Fruit fly (Drosophila melanogaster) whole organism, adult: ENCODE data around the gene CG16710.
A peak's percentile ranks its signal among the peaks of the same experiment; 100 is the strongest.

Experiments
- CG11617 ChIP-seq: fragments of 200-800 bp; sonication (Bioruptor generic); optimal IDR thresholded peaks from 2 replicates; lab custom pipeline; 2017; ENCODE audit warnings: mild to moderate bottlenecking, missing biosample characterization, missing genetic modification reagents, missing genetic modification characterization
- CG12768 ChIP-seq: fragments of 200-800 bp; sonication (Bioruptor generic); optimal IDR thresholded peaks from 2 replicates; lab custom pipeline; 2017; ENCODE audit warnings: missing biosample characterization, missing genetic modification characterization, mild to moderate bottlenecking, moderate library complexity, missing genetic modification reagents
- CG14711 ChIP-seq: fragments of 200-800 bp; sonication (Bioruptor generic); optimal IDR thresholded peaks from 2 replicates; lab custom pipeline; 2018; ENCODE audit warnings: missing biosample characterization, mild to moderate bottlenecking, missing genetic modification characterization, moderate library complexity
- CG1620 ChIP-seq: fragments of 200-800 bp; sonication (Bioruptor generic); optimal IDR thresholded peaks from 2 replicates; lab custom pipeline; 2016; ENCODE audit warnings: missing biosample characterization, missing genetic modification characterization
- CG33017 ChIP-seq: fragments of 200-800 bp; sonication (Bioruptor generic); optimal IDR thresholded peaks from 2 replicates; lab custom pipeline; 2018; ENCODE audit warnings: missing biosample characterization, mild to moderate bottlenecking, missing genetic modification characterization, moderate library complexity
- CG5204 ChIP-seq: fragments of 200-800 bp; sonication (Bioruptor generic); optimal IDR thresholded peaks from 2 replicates; lab custom pipeline; 2016; ENCODE audit warnings: missing biosample characterization, missing genetic modification characterization
- CG7045 ChIP-seq: fragments of 200-800 bp; sonication (Bioruptor generic); optimal IDR thresholded peaks from 2 replicates; lab custom pipeline; 2017; ENCODE audit warnings: missing biosample characterization, mild to moderate bottlenecking, missing genetic modification characterization
- CG7101 ChIP-seq: fragments of 200-800 bp; sonication (Bioruptor generic); optimal IDR thresholded peaks from 2 replicates; lab custom pipeline; 2018; ENCODE audit warnings: missing biosample characterization, mild to moderate bottlenecking, missing genetic modification characterization, moderate library complexity
- Clk ChIP-seq: fragments of 200-800 bp; sonication (Bioruptor generic); optimal IDR thresholded peaks from 2 replicates; lab custom pipeline; 2017; ENCODE audit warnings: missing biosample characterization, missing genetic modification characterization
- Crg-1 ChIP-seq: fragments of 200-800 bp; sonication (Bioruptor generic); optimal IDR thresholded peaks from 2 replicates; lab custom pipeline; 2016; ENCODE audit warnings: missing biosample characterization, missing genetic modification characterization
- Hr96 ChIP-seq: fragments of 200-800 bp; sonication (Bioruptor generic); optimal IDR thresholded peaks from 2 replicates; lab custom pipeline; 2016; ENCODE audit warnings: missing biosample characterization, missing genetic modification characterization
- Mnt ChIP-seq: fragments of 200-800 bp; sonication (Bioruptor generic); optimal IDR thresholded peaks from 2 replicates; lab custom pipeline; 2016; ENCODE audit warnings: missing biosample characterization, mild to moderate bottlenecking, missing genetic modification characterization
- bab1 ChIP-seq: fragments of 200-800 bp; sonication (Bioruptor generic); optimal IDR thresholded peaks from 3 replicates; lab custom pipeline; 2019; ENCODE audit warnings: missing biosample characterization, mild to moderate bottlenecking, missing genetic modification characterization, moderate library complexity
- cic ChIP-seq: fragments of 200-800 bp; sonication (Bioruptor generic); optimal IDR thresholded peaks from 2 replicates; lab custom pipeline; 2017; ENCODE audit warnings: missing biosample characterization, mild to moderate bottlenecking, missing genetic modification characterization, moderate library complexity
- cnc ChIP-seq, 2 experiments: fragments of >200 bp; optimal IDR thresholded peaks; 2 replicates each; lab custom pipeline; 2017
- kay ChIP-seq: fragments of 200-800 bp; sonication (Bioruptor generic); peaks from one replicate; lab custom pipeline; 2016; ENCODE audit warnings: missing biosample characterization, missing genetic modification characterization, borderline replicate concordance
- ovo ChIP-seq: fragments of 200-800 bp; sonication (Bioruptor generic); optimal IDR thresholded peaks from 2 replicates; lab custom pipeline; 2016; ENCODE audit warnings: missing biosample characterization, missing genetic modification characterization
- pad ChIP-seq: fragments of 200-800 bp; sonication (Bioruptor generic); optimal IDR thresholded peaks from 3 replicates; lab custom pipeline; 2017; ENCODE audit warnings: missing biosample characterization, missing genetic modification characterization, mild to moderate bottlenecking, moderate library complexity, missing genetic modification reagents
- tj ChIP-seq: fragments of 200-800 bp; sonication (Bioruptor generic); optimal IDR thresholded peaks from 3 replicates; lab custom pipeline; 2017; ENCODE audit warnings: missing biosample characterization, mild to moderate bottlenecking, missing genetic modification characterization, moderate library complexity
- toe ChIP-seq: fragments of 200-800 bp; sonication (Bioruptor generic); optimal IDR thresholded peaks from 2 replicates; lab custom pipeline; 2016; ENCODE audit warnings: missing biosample characterization, missing genetic modification characterization

Gene CG16710

dm6 chr3R:23652525-23653108, 29.7 kb upstream of the CG16710 start:
- TF ChIP-seq CG7045 (GFP tag; lab: Kevin White, UChicago), result peak; percentile 84
- TF ChIP-seq Mnt (GFP tag; lab: Kevin White, UChicago), result peak; percentile 51
- TF ChIP-seq pad, result peak; percentile 57
- TF ChIP-seq tj (GFP tag; lab: Kevin White, UChicago), result peak; percentile 24
- TF ChIP-seq cic (GFP tag; lab: Kevin White, UChicago), result peak; percentile 57
- TF ChIP-seq Crg-1, result peak; percentile 74
- peak; percentile 81 for TF ChIP-seq CG7101 (tag; lab: Kevin White, UChicago)
- peak; percentile 39 for TF ChIP-seq Hr96
- TF ChIP-seq CG33017, result peak; percentile 66
- peak; percentile 69 for TF ChIP-seq CG1620 (GFP tag; lab: Kevin White, UChicago)
- TF ChIP-seq cnc (optimal IDR thresholded peaks at IDR 0.05; lab: Kevin White, UChicago), result no peak
- peak; percentile 74 for TF ChIP-seq CG11617 (GFP tag; lab: Kevin White, UChicago)
- no peak for TF ChIP-seq kay (GFP tag; lab: Kevin White, UChicago)
- TF ChIP-seq Clk (GFP tag; lab: Kevin White, UChicago), result peak; percentile 74
- TF ChIP-seq ovo (GFP tag; lab: Kevin White, UChicago), result peak; percentile 71
- TF ChIP-seq CG14711 (tag; lab: Kevin White, UChicago), result peak; percentile 64
- TF ChIP-seq CG5204 (GFP tag; lab: Kevin White, UChicago), result peak; percentile 30
- peak; percentile 67 for TF ChIP-seq CG12768 (GFP tag; lab: Kevin White, UChicago)
- TF ChIP-seq bab1, result no peak
- TF ChIP-seq toe (GFP tag; lab: Kevin White, UChicago), result no peak

dm6 chr3R:23655501-23655900, 26.8 kb upstream of the CG16710 start:
- TF ChIP-seq Hr96, result no peak
- no peak for TF ChIP-seq Crg-1
- TF ChIP-seq CG5204 (GFP tag; lab: Kevin White, UChicago), result no peak
- peak; percentile 50 for TF ChIP-seq kay (GFP tag; lab: Kevin White, UChicago)
- peak; percentile 94 for TF ChIP-seq tj (GFP tag; lab: Kevin White, UChicago)

dm6 chr3R:23657357-23658318, 24.7 kb upstream of the CG16710 start:
- TF ChIP-seq pad, result peak; percentile 24
- TF ChIP-seq CG33017, result no peak
- peak; percentile 17 for TF ChIP-seq cic (GFP tag; lab: Kevin White, UChicago)
- no peak for TF ChIP-seq Clk (GFP tag; lab: Kevin White, UChicago)
- TF ChIP-seq cnc (optimal IDR thresholded peaks at IDR 0.05; lab: Kevin White, UChicago), result no peak
- TF ChIP-seq Crg-1, result peak; percentile 43
- peak; percentile 35 for TF ChIP-seq tj (GFP tag; lab: Kevin White, UChicago)
- TF ChIP-seq kay (GFP tag; lab: Kevin White, UChicago), result peak; percentile 73

dm6 chr3R:23658948-23659347, 23.4 kb upstream of the CG16710 start:
- TF ChIP-seq bab1, result no peak
- TF ChIP-seq Clk (GFP tag; lab: Kevin White, UChicago), result no peak
- no peak for TF ChIP-seq CG11617 (GFP tag; lab: Kevin White, UChicago)
- no peak for TF ChIP-seq kay (GFP tag; lab: Kevin White, UChicago)
- no peak for TF ChIP-seq CG7101 (tag; lab: Kevin White, UChicago)
- peak; percentile 97 for TF ChIP-seq tj (GFP tag; lab: Kevin White, UChicago)

- TF ChIP-seq CG7101 (tag; lab: Kevin White, UChicago) (no peak), bab1 (no peak), pad (no peak), Mnt (GFP tag; lab: Kevin White, UChicago) (no peak), CG1620 (GFP tag; lab: Kevin White, UChicago) (no peak), Hr96 (no peak), tj (GFP tag; lab: Kevin White, UChicago) (no peak), CG11617 (GFP tag; lab: Kevin White, UChicago) (no peak), toe (GFP tag; lab: Kevin White, UChicago) (no peak), CG7045 (GFP tag; lab: Kevin White, UChicago) (no peak), Clk (GFP tag; lab: Kevin White, UChicago) (no peak), ovo (GFP tag; lab: Kevin White, UChicago) (no peak), CG33017 (no peak), cic (GFP tag; lab: Kevin White, UChicago) (no peak), Crg-1 (no peak), CG5204 (GFP tag; lab: Kevin White, UChicago) (no peak), cnc (optimal IDR thresholded peaks at IDR 0.05; lab: Kevin White, UChicago) (no peak), CG14711 (tag; lab: Kevin White, UChicago) (no peak), kay (GFP tag; lab: Kevin White, UChicago) (no peak)
Measured at dm6 chr3R:23659598-23659997, 22.7 kb upstream of the CG16710 start.

dm6 chr3R:23662782-23663181, 19.5 kb upstream of the CG16710 start:
- no peak for TF ChIP-seq Crg-1
- no peak for TF ChIP-seq CG1620 (GFP tag; lab: Kevin White, UChicago)
- no peak for TF ChIP-seq Mnt (GFP tag; lab: Kevin White, UChicago)
- no peak for TF ChIP-seq CG12768 (GFP tag; lab: Kevin White, UChicago)
- TF ChIP-seq Hr96, result no peak
- no peak for TF ChIP-seq ovo (GFP tag; lab: Kevin White, UChicago)
- no peak for TF ChIP-seq CG14711 (tag; lab: Kevin White, UChicago)
- TF ChIP-seq CG5204 (GFP tag; lab: Kevin White, UChicago), result no peak
- TF ChIP-seq cnc (optimal IDR thresholded peaks at IDR 0.05; lab: Kevin White, UChicago), result no peak
- TF ChIP-seq pad, result no peak
- TF ChIP-seq CG7045 (GFP tag; lab: Kevin White, UChicago), result no peak
- TF ChIP-seq CG7101 (tag; lab: Kevin White, UChicago), result no peak
- no peak for TF ChIP-seq bab1
- no peak for TF ChIP-seq tj (GFP tag; lab: Kevin White, UChicago)
- no peak for TF ChIP-seq kay (GFP tag; lab: Kevin White, UChicago)
- TF ChIP-seq toe (GFP tag; lab: Kevin White, UChicago), result no peak
- TF ChIP-seq CG11617 (GFP tag; lab: Kevin White, UChicago), result no peak
- TF ChIP-seq Clk (GFP tag; lab: Kevin White, UChicago), result no peak
